Worm (Caenorhabditis elegans): ENCODE measurements around the gene psr-1.

Gene psr-1

ce11 chrIV:4652962-4653361 lies at the start of gene psr-1:
Gene psr-1, plus strand, starts transcription at chrIV:4653262.
- TF ChIP-seq nhr-10 (tag; optimal IDR thresholded peaks at IDR 0.05) (no peak), nhr-77 (tag; optimal IDR thresholded peaks at IDR 0.05) (no peak), ztf-4 (tag; optimal IDR thresholded peaks at IDR 0.05) (no peak), C34F6.9 (tag; optimal IDR thresholded peaks at IDR 0.05) (no peak), sma-9 (GFP tag; optimal IDR thresholded peaks at IDR 0.05) (no peak), sma-9 (tag; optimal IDR thresholded peaks at IDR 0.05) (no peak), nhr-237 (tag; optimal IDR thresholded peaks at IDR 0.05) (no peak), nhr-23 (tag; optimal IDR thresholded peaks at IDR 0.05) (no peak), nhr-6 (tag; optimal IDR thresholded peaks at IDR 0.05) (no peak), R02D3.7 (tag; optimal IDR thresholded peaks at IDR 0.05) (no peak), skn-1 (tag; optimal IDR thresholded peaks at IDR 0.05) (no peak), lsy-2 (tag; optimal IDR thresholded peaks at IDR 0.05) (no peak), fos-1 (tag; optimal IDR thresholded peaks at IDR 0.05) (no peak), elt-1 (tag; optimal IDR thresholded peaks at IDR 0.05) (no peak), lin-11 (tag; optimal IDR thresholded peaks at IDR 0.05) (no peak), ceh-16 (tag; optimal IDR thresholded peaks at IDR 0.05) (no peak), egl-27 (tag; optimal IDR thresholded peaks at IDR 0.05) (no peak)

- TF ChIP-seq zag-1 (tag; optimal IDR thresholded peaks at IDR 0.05) (no peak), crh-2 (tag; optimal IDR thresholded peaks at IDR 0.05) (peak; percentile 37), elt-1 (tag; optimal IDR thresholded peaks at IDR 0.05) (no peak), fos-1 (tag; optimal IDR thresholded peaks at IDR 0.05) (peak; percentile 85), alr-1 (tag; optimal IDR thresholded peaks at IDR 0.05) (no peak), blmp-1 (tag; optimal IDR thresholded peaks at IDR 0.05; ENCODE audit: insufficient read depth) (no peak), ztf-1 (GFP tag; conservative IDR thresholded peaks at IDR 0.05) (no peak), nhr-10 (tag; optimal IDR thresholded peaks at IDR 0.05) (no peak)
Measured at ce11 chrIV:4605608-4606007, 47.5 kb upstream of the psr-1 start, which contains the start of gene nspg-10. Gene nspg-10, plus strand, starts transcription at chrIV:4605786.

ce11 chrIV:4608661-4609060 lies 44.4 kb upstream of the psr-1 start:
- TF ChIP-seq egl-27 (tag; optimal IDR thresholded peaks at IDR 0.05) (no peak), zag-1 (tag; optimal IDR thresholded peaks at IDR 0.05) (no peak), elt-1 (tag; optimal IDR thresholded peaks at IDR 0.05) (no peak), nhr-6 (tag; optimal IDR thresholded peaks at IDR 0.05) (no peak), nhr-23 (tag; optimal IDR thresholded peaks at IDR 0.05) (no peak), unc-55 (GFP tag; optimal IDR thresholded peaks at IDR 0.05) (no peak), unc-62 (GFP tag; optimal IDR thresholded peaks at IDR 0.05) (no peak), ceh-82 (tag; optimal IDR thresholded peaks at IDR 0.05) (no peak), gmeb-1 (tag; optimal IDR thresholded peaks at IDR 0.05) (no peak), lin-39 (tag; optimal IDR thresholded peaks at IDR 0.05) (no peak), blmp-1 (tag; optimal IDR thresholded peaks at IDR 0.05; ENCODE audit: insufficient read depth) (no peak), mab-5 (tag; optimal IDR thresholded peaks at IDR 0.05) (no peak), aly-2 (tag; optimal IDR thresholded peaks at IDR 0.05) (no peak), mbf-1 (tag; optimal IDR thresholded peaks at IDR 0.05) (no peak), F13H6.1 (tag; optimal IDR thresholded peaks at IDR 0.05) (no peak), ZK546.5 (tag; optimal IDR thresholded peaks at IDR 0.05) (no peak), crh-2 (tag; optimal IDR thresholded peaks at IDR 0.05) (no peak), nhr-25 (tag; optimal IDR thresholded peaks at IDR 0.05) (no peak), sma-9 (GFP tag; optimal IDR thresholded peaks at IDR 0.05) (no peak), sma-9 (tag; optimal IDR thresholded peaks at IDR 0.05) (no peak), nhr-11 (tag; optimal IDR thresholded peaks at IDR 0.05) (no peak)

ce11 chrIV:4609568-4609967 lies 43.5 kb upstream of the psr-1 start, which contains the start of gene col-110:
Gene col-110, minus strand, starts transcription at chrIV:4609668.
- TF ChIP-seq ceh-82 (tag; optimal IDR thresholded peaks at IDR 0.05) (no peak), aly-2 (tag; optimal IDR thresholded peaks at IDR 0.05) (no peak)

ce11 chrIV:4611740-4612139 lies 41.3 kb upstream of the psr-1 start:
- TF ChIP-seq ztf-4 (tag; optimal IDR thresholded peaks at IDR 0.05) (no peak), peb-1 (tag; optimal IDR thresholded peaks at IDR 0.05) (no peak), unc-55 (GFP tag; optimal IDR thresholded peaks at IDR 0.05) (no peak), nhr-23 (tag; optimal IDR thresholded peaks at IDR 0.05) (no peak), lsy-2 (tag; optimal IDR thresholded peaks at IDR 0.05) (no peak), nhr-11 (tag; optimal IDR thresholded peaks at IDR 0.05) (no peak), nhr-129 (tag; optimal IDR thresholded peaks at IDR 0.05) (no peak), sma-9 (GFP tag; optimal IDR thresholded peaks at IDR 0.05) (no peak), sma-9 (tag; optimal IDR thresholded peaks at IDR 0.05) (no peak), nhr-12 (tag; optimal IDR thresholded peaks at IDR 0.05) (no peak), elt-3 (tag; optimal IDR thresholded peaks at IDR 0.05) (no peak), ztf-1 (GFP tag; conservative IDR thresholded peaks at IDR 0.05) (no peak), nhr-77 (tag; optimal IDR thresholded peaks at IDR 0.05) (no peak), skn-1 (tag; optimal IDR thresholded peaks at IDR 0.05) (no peak), ceh-82 (tag; optimal IDR thresholded peaks at IDR 0.05) (no peak), elt-1 (tag; optimal IDR thresholded peaks at IDR 0.05) (no peak), ceh-16 (tag; optimal IDR thresholded peaks at IDR 0.05) (no peak), dmd-4 (tag; optimal IDR thresholded peaks at IDR 0.05) (no peak), alr-1 (tag; optimal IDR thresholded peaks at IDR 0.05) (no peak), mdl-1 (tag; optimal IDR thresholded peaks at IDR 0.05) (no peak), ama-1 (optimal IDR thresholded peaks at IDR 0.05) (no peak)
